Fruit fly (Drosophila melanogaster) whole organism, pupa: Measurements from ENCODE around the gene hd.

Experiments
- CG10348 ChIP-seq: fragments of 200-800 bp; sonication (Bioruptor generic); IDR thresholded peaks from 2 replicates; pipeline ENCODE4 v1.3.6; 2022; ENCODE audit warnings: missing biosample characterization, missing genetic modification characterization
- CG12605 ChIP-seq: fragments of 200-800 bp; sonication (Bioruptor generic); IDR thresholded peaks from 2 replicates; pipeline ENCODE4 v1.3.6; 2022; ENCODE audit warnings: missing biosample characterization, missing genetic modification characterization
- CG13204 ChIP-seq: fragments of 200-800 bp; sonication (Bioruptor generic); optimal IDR thresholded peaks from 2 replicates; lab custom pipeline; 2018; ENCODE audit warnings: missing biosample characterization, mild to moderate bottlenecking, missing genetic modification characterization, moderate library complexity
- CG14655 ChIP-seq: fragments of 200-800 bp; sonication (Bioruptor generic); optimal IDR thresholded peaks from 3 replicates; lab custom pipeline; 2017; ENCODE audit warnings: mild to moderate bottlenecking, missing biosample characterization, missing genetic modification reagents, missing genetic modification characterization
- CG15710 ChIP-seq: fragments of 200-800 bp; sonication (Bioruptor generic); optimal IDR thresholded peaks from 2 replicates; lab custom pipeline; 2018; ENCODE audit warnings: missing biosample characterization, mild to moderate bottlenecking, missing genetic modification characterization, moderate library complexity
- CG17806 ChIP-seq: fragments of 200-800 bp; sonication (Bioruptor generic); optimal IDR thresholded peaks from 2 replicates; lab custom pipeline; 2018; ENCODE audit warnings: missing biosample characterization, mild to moderate bottlenecking, missing genetic modification characterization, moderate library complexity
- CG32121 ChIP-seq: fragments of 200-800 bp; sonication (Bioruptor generic); IDR thresholded peaks from 2 replicates; pipeline ENCODE4 v1.3.6; 2022; ENCODE audit warnings: missing biosample characterization, missing genetic modification characterization
- CG34367 ChIP-seq: fragments of 200-800 bp; sonication (Bioruptor generic); optimal IDR thresholded peaks from 2 replicates; lab custom pipeline; 2018; ENCODE audit warnings: missing biosample characterization, mild to moderate bottlenecking, missing genetic modification characterization
- CG4496 ChIP-seq: fragments of 200-800 bp; sonication (Bioruptor generic); IDR thresholded peaks from 3 replicates; pipeline ENCODE4 v1.3.6; 2022; ENCODE audit warnings: missing biosample characterization, missing genetic modification characterization
- CG8159 ChIP-seq: fragments of 200-800 bp; sonication (Bioruptor generic); optimal IDR thresholded peaks from 3 replicates; lab custom pipeline; 2018; ENCODE audit warnings: missing biosample characterization, mild to moderate bottlenecking, missing genetic modification characterization, moderate library complexity
- CG8301 ChIP-seq: fragments of 200-800 bp; sonication (Bioruptor generic); optimal IDR thresholded peaks from 2 replicates; lab custom pipeline; 2018; ENCODE audit warnings: missing biosample characterization, mild to moderate bottlenecking, missing genetic modification characterization
- CG9948 ChIP-seq: fragments of 200-800 bp; sonication (Bioruptor generic); optimal IDR thresholded peaks from 2 replicates; lab custom pipeline; 2018; ENCODE audit warnings: missing biosample characterization, mild to moderate bottlenecking, missing genetic modification characterization, moderate library complexity
- D1 ChIP-seq: fragments of 200-800 bp; sonication (Bioruptor generic); optimal IDR thresholded peaks from 2 replicates; lab custom pipeline; 2018; ENCODE audit warnings: missing biosample characterization, mild to moderate bottlenecking, missing genetic modification characterization, moderate library complexity
- EcR ChIP-seq: fragments of 200-800 bp; sonication (Bioruptor generic); optimal IDR thresholded peaks from 3 replicates; lab custom pipeline; 2019; ENCODE audit warnings: missing biosample characterization, missing genetic modification characterization, mild to moderate bottlenecking, moderate library complexity, missing genetic modification reagents
- Ets98B ChIP-seq: fragments of 200-800 bp; sonication (Bioruptor generic); IDR thresholded peaks from 2 replicates; pipeline ENCODE4 v1.3.6; 2022; ENCODE audit warnings: missing biosample characterization, missing genetic modification characterization
- Pif1A ChIP-seq: fragments of 200-800 bp; sonication (Bioruptor generic); optimal IDR thresholded peaks from 3 replicates; lab custom pipeline; 2016; ENCODE audit warnings: missing biosample characterization, missing genetic modification characterization
- Pif1B ChIP-seq: fragments of 200-800 bp; sonication (Bioruptor generic); optimal IDR thresholded peaks from 3 replicates; lab custom pipeline; 2016; ENCODE audit warnings: missing biosample characterization, missing genetic modification characterization
- Snoo ChIP-seq: fragments of 200-800 bp; sonication (Bioruptor generic); optimal IDR thresholded peaks from 3 replicates; lab custom pipeline; 2017; ENCODE audit warnings: missing biosample characterization, mild to moderate bottlenecking, missing genetic modification characterization, inconsistent platforms
- fd96Ca ChIP-seq: fragments of 200-800 bp; sonication (Bioruptor generic); IDR thresholded peaks from 3 replicates; pipeline ENCODE4 v1.3.6; 2022; ENCODE audit warnings: missing biosample characterization, missing genetic modification characterization
- gl ChIP-seq: fragments of 200-800 bp; sonication (Bioruptor generic); optimal IDR thresholded peaks from 2 replicates; lab custom pipeline; 2018; ENCODE audit warnings: missing biosample characterization, mild to moderate bottlenecking, missing genetic modification characterization
- rn ChIP-seq: fragments of 200-800 bp; sonication (Bioruptor generic); IDR thresholded peaks from 2 replicates; pipeline ENCODE4 v1.3.6; 2022; ENCODE audit warnings: missing biosample characterization, missing genetic modification characterization

hd gene

dm6 chr3R:5403963-5404362 lies 29.2 kb upstream of the hd start, which contains the start of gene CG2663:
TSS of gene CG2663 (minus strand) at chr3R:5404135.
- TF ChIP-seq Pif1A (GFP tag; lab: Kevin White, UChicago): no peak
- TF ChIP-seq CG13204: no peak
- TF ChIP-seq CG4496 (GFP tag; lab: Robert Waterston, UW): peak; percentile 54; the same call in 1 of the 3 replicates
- no peak for TF ChIP-seq Pif1B (GFP tag; lab: Kevin White, UChicago)
- TF ChIP-seq CG14655 (GFP tag; lab: Kevin White, UChicago): no peak
- TF ChIP-seq CG17806 (tag; lab: Kevin White, UChicago): no peak
- no peak for TF ChIP-seq gl
- TF ChIP-seq Snoo (tag; lab: Kevin White, UChicago): no peak
- no peak for TF ChIP-seq CG9948 (tag; lab: Kevin White, UChicago)
- no peak for TF ChIP-seq D1 (tag; lab: Kevin White, UChicago)
- no peak for TF ChIP-seq fd96Ca
- TF ChIP-seq CG12605 (GFP tag; lab: Robert Waterston, UW): 0 out of 2 replicates have a peak, but pooled peaks have one; percentile 18
- peak; percentile 17; the same call in 1 of the 2 replicates for TF ChIP-seq CG32121 (GFP tag; lab: Robert Waterston, UW)
- no peak for TF ChIP-seq CG34367 (tag; lab: Kevin White, UChicago)
- TF ChIP-seq CG8159 (tag; lab: Kevin White, UChicago): no peak
- no peak for TF ChIP-seq Ets98B
- no peak for TF ChIP-seq CG15710 (tag; lab: Kevin White, UChicago)
- no peak for TF ChIP-seq rn (GFP tag; lab: Robert Waterston, UW)

dm6 chr3R:5399096-5399495 lies 24.3 kb upstream of the hd start, which contains the start of gene Or83a:
TSS of gene Or83a (minus strand) at chr3R:5399196.
- TF ChIP-seq fd96Ca: no peak
- no peak for TF ChIP-seq CG32121 (GFP tag; lab: Robert Waterston, UW)
- TF ChIP-seq CG34367 (tag; lab: Kevin White, UChicago): no peak
- no peak for TF ChIP-seq CG12605 (GFP tag; lab: Robert Waterston, UW)
- TF ChIP-seq Snoo (tag; lab: Kevin White, UChicago): no peak

dm6 chr3R:5395210-5395609 lies 20.4 kb upstream of the hd start:
- TF ChIP-seq EcR (GFP tag; lab: Kevin White, UChicago) (no peak), D1 (tag; lab: Kevin White, UChicago) (no peak), Pif1A (GFP tag; lab: Kevin White, UChicago) (no peak), rn (GFP tag; lab: Robert Waterston, UW) (no peak), gl (no peak), CG8159 (tag; lab: Kevin White, UChicago) (no peak), CG8301 (tag; lab: Kevin White, UChicago) (no peak), Ets98B (no peak), CG32121 (GFP tag; lab: Robert Waterston, UW) (no peak), CG15710 (tag; lab: Kevin White, UChicago) (no peak), CG9948 (tag; lab: Kevin White, UChicago) (no peak), CG12605 (GFP tag; lab: Robert Waterston, UW) (no peak), CG13204 (no peak), Snoo (tag; lab: Kevin White, UChicago) (no peak), CG34367 (tag; lab: Kevin White, UChicago) (no peak), CG10348 (GFP tag; lab: Robert Waterston, UW) (no peak)

- 0 out of 3 replicates have a peak, but pooled peaks have one; percentile 17 for TF ChIP-seq CG4496 (GFP tag; lab: Robert Waterston, UW)
- no peak for TF ChIP-seq fd96Ca
- TF ChIP-seq, all 21 proteins: peak for 1
Observed at dm6 chr3R:5393742-5394391, 19.1 kb upstream of the hd start, which contains the start of gene CG1172. TSS of gene CG1172 (plus strand) at chr3R:5393922.

- TF ChIP-seq CG8159 (tag; lab: Kevin White, UChicago) (no peak), CG15710 (tag; lab: Kevin White, UChicago) (no peak), Ets98B (peak; percentile 42; the same call in 1 of the 2 replicates), CG12605 (GFP tag; lab: Robert Waterston, UW) (no peak), CG9948 (tag; lab: Kevin White, UChicago) (no peak), Pif1B (GFP tag; lab: Kevin White, UChicago) (no peak), CG8301 (tag; lab: Kevin White, UChicago) (no peak), CG13204 (no peak), CG32121 (GFP tag; lab: Robert Waterston, UW) (no peak), CG10348 (GFP tag; lab: Robert Waterston, UW) (no peak), fd96Ca (no peak), CG17806 (tag; lab: Kevin White, UChicago) (no peak), CG14655 (GFP tag; lab: Kevin White, UChicago) (no peak), EcR (GFP tag; lab: Kevin White, UChicago) (peak; percentile 58)
- TF ChIP-seq, all 21 proteins: peak for 2
Observed at dm6 chr3R:5392621-5393020, 17.9 kb upstream of the hd start, which contains the start of gene kkv. TSS of gene kkv (minus strand) at chr3R:5392866.

dm6 chr3R:5392033-5392432 lies 17.3 kb upstream of the hd start:
- TF ChIP-seq CG14655 (GFP tag; lab: Kevin White, UChicago) (peak; percentile 37), CG32121 (GFP tag; lab: Robert Waterston, UW) (no peak), CG8301 (tag; lab: Kevin White, UChicago) (peak; percentile 15), CG9948 (tag; lab: Kevin White, UChicago) (no peak), Pif1B (GFP tag; lab: Kevin White, UChicago) (no peak)
